Worm (Caenorhabditis elegans) whole organism, L2 larva: ENCODE measurements around the gene scl-3.

Experiments used
- F13H6.1 ChIP-seq: sonication (generic microtip); optimal IDR thresholded peaks from 2 replicates; lab custom pipeline; 2016; ENCODE audit warnings: missing genetic modification characterization, missing compliant biosample characterization
- R02D3.7 ChIP-seq: fragments of 150-350 bp; optimal IDR thresholded peaks from 2 replicates; lab custom pipeline; 2014; ENCODE audit warnings: missing biosample characterization, missing genetic modification characterization
- Y55F3AM.14 ChIP-seq: fragments of 200-800 bp; sonication (Bioruptor generic); optimal IDR thresholded peaks from 2 replicates; lab custom pipeline; 2018; ENCODE audit warnings: mild to moderate bottlenecking, missing genetic modification characterization, missing compliant biosample characterization
- ZK546.5 ChIP-seq: sonication (generic microtip); optimal IDR thresholded peaks from 2 replicates; lab custom pipeline; 2017; ENCODE audit warnings: missing biosample characterization, missing genetic modification characterization
- aly-2 ChIP-seq: fragments of 150-350 bp; optimal IDR thresholded peaks from 2 replicates; lab custom pipeline; 2014; ENCODE audit warnings: missing biosample characterization, missing genetic modification characterization
- blmp-1 ChIP-seq: sonication (generic microtip); optimal IDR thresholded peaks from 2 replicates; lab custom pipeline; 2017; ENCODE audit warnings: missing genetic modification characterization, mild to moderate bottlenecking, missing compliant biosample characterization, antibody characterized with exemption, moderate library complexity; ENCODE audit not compliant: insufficient read depth
- ceh-16 ChIP-seq: fragments of 150-350 bp; optimal IDR thresholded peaks from 2 replicates; lab custom pipeline; 2014; ENCODE audit warnings: missing biosample characterization, missing genetic modification characterization
- ceh-82 ChIP-seq: fragments of 150-350 bp; optimal IDR thresholded peaks from 2 replicates; lab custom pipeline; 2014; ENCODE audit warnings: missing biosample characterization, missing genetic modification characterization
- crh-2 ChIP-seq: sonication (generic microtip); optimal IDR thresholded peaks from 2 replicates; lab custom pipeline; 2017; ENCODE audit warnings: missing biosample characterization, missing genetic modification characterization
- dmd-4 ChIP-seq: sonication (generic microtip); optimal IDR thresholded peaks from 2 replicates; lab custom pipeline; 2017; ENCODE audit warnings: missing biosample characterization, missing genetic modification characterization
- elt-1 ChIP-seq: fragments of 150-350 bp; optimal IDR thresholded peaks from 2 replicates; lab custom pipeline; 2014; ENCODE audit warnings: missing biosample characterization, missing genetic modification characterization
- fos-1 ChIP-seq: fragments of 150-350 bp; optimal IDR thresholded peaks from 2 replicates; lab custom pipeline; 2014; ENCODE audit warnings: missing biosample characterization, missing genetic modification characterization
- gmeb-1 ChIP-seq: fragments of 150-350 bp; optimal IDR thresholded peaks from 2 replicates; lab custom pipeline; 2014; ENCODE audit warnings: missing biosample characterization, missing genetic modification characterization
- lin-11 ChIP-seq: fragments of 150-350 bp; sonication (generic microtip); optimal IDR thresholded peaks from 2 replicates; lab custom pipeline; 2014; ENCODE audit warnings: missing biosample characterization, missing genetic modification characterization, inconsistent platforms, mixed read lengths
- lin-13 ChIP-seq: fragments of 150-350 bp; optimal IDR thresholded peaks from 2 replicates; lab custom pipeline; 2014; ENCODE audit warnings: missing biosample characterization, missing genetic modification reagents, missing genetic modification characterization
- lin-39 ChIP-seq: fragments of 150-350 bp; optimal IDR thresholded peaks from 2 replicates; lab custom pipeline; 2014; ENCODE audit warnings: missing biosample characterization, missing genetic modification reagents, missing genetic modification characterization
- lsy-2 ChIP-seq, 2 experiments: fragments of 150-350 bp in 1 of 2; sonication (generic microtip) in 1 of 2; optimal IDR thresholded peaks; 2 replicates each; lab custom pipeline; 2014 to 2017; ENCODE audit warnings: missing biosample characterization in 2 of 2, missing genetic modification characterization in 2 of 2
- mab-5 ChIP-seq: fragments of 150-350 bp; optimal IDR thresholded peaks from 2 replicates; lab custom pipeline; 2014; ENCODE audit warnings: missing biosample characterization, missing genetic modification characterization
- mbf-1 ChIP-seq: sonication (generic microtip); optimal IDR thresholded peaks from 2 replicates; lab custom pipeline; 2017; ENCODE audit warnings: missing biosample characterization, missing genetic modification characterization
- nhr-11 ChIP-seq: fragments of 150-350 bp; optimal IDR thresholded peaks from 2 replicates; lab custom pipeline; 2014; ENCODE audit warnings: missing biosample characterization, missing genetic modification characterization
- nhr-12 ChIP-seq: fragments of 150-350 bp; optimal IDR thresholded peaks from 2 replicates; lab custom pipeline; 2014; ENCODE audit warnings: missing biosample characterization, missing genetic modification characterization
- nhr-129 ChIP-seq: fragments of 150-350 bp; optimal IDR thresholded peaks from 2 replicates; lab custom pipeline; 2014; ENCODE audit warnings: missing biosample characterization, missing genetic modification characterization
- nhr-21 ChIP-seq: fragments of 150-350 bp; optimal IDR thresholded peaks from 2 replicates; lab custom pipeline; 2014; ENCODE audit warnings: missing biosample characterization, missing genetic modification characterization
- nhr-23 ChIP-seq: fragments of 150-350 bp; optimal IDR thresholded peaks from 2 replicates; lab custom pipeline; 2014; ENCODE audit warnings: missing biosample characterization, missing genetic modification reagents, missing genetic modification characterization
- nhr-237 ChIP-seq: fragments of 150-350 bp; optimal IDR thresholded peaks from 2 replicates; lab custom pipeline; 2014; ENCODE audit warnings: missing biosample characterization, missing genetic modification characterization
- nhr-25 ChIP-seq: fragments of 150-350 bp; sonication (generic microtip); optimal IDR thresholded peaks from 3 replicates; lab custom pipeline; 2014; ENCODE audit warnings: missing biosample characterization, missing genetic modification characterization
- nhr-77 ChIP-seq: fragments of 150-350 bp; optimal IDR thresholded peaks from 2 replicates; lab custom pipeline; 2014; ENCODE audit warnings: missing biosample characterization, missing genetic modification characterization
- peb-1 ChIP-seq: fragments of 150-350 bp; optimal IDR thresholded peaks from 2 replicates; lab custom pipeline; 2014; ENCODE audit warnings: missing biosample characterization, missing genetic modification characterization
- sem-4 ChIP-seq: fragments of 150-350 bp; optimal IDR thresholded peaks from 2 replicates; lab custom pipeline; 2014; ENCODE audit warnings: missing biosample characterization, missing genetic modification reagents, missing genetic modification characterization
- sma-3 ChIP-seq: sonication (generic microtip); optimal IDR thresholded peaks from 2 replicates; lab custom pipeline; 2016; ENCODE audit warnings: missing genetic modification reagents, missing genetic modification characterization, missing compliant biosample characterization
- sma-9 ChIP-seq, 2 experiments: fragments of 150-350 bp in 1 of 2; sonication (generic microtip) in 1 of 2; optimal IDR thresholded peaks; 2 replicates each; lab custom pipeline; 2014 to 2016; ENCODE audit warnings: missing genetic modification characterization in 2 of 2, mild to moderate bottlenecking in 1 of 2, missing biosample characterization in 1 of 2, missing compliant biosample characterization in 1 of 2, missing genetic modification reagents in 1 of 2, moderate library complexity in 1 of 2
- unc-55 ChIP-seq: fragments of 150-350 bp; sonication (generic microtip); optimal IDR thresholded peaks from 3 replicates; lab custom pipeline; 2014; ENCODE audit warnings: missing biosample characterization, missing genetic modification reagents, missing genetic modification characterization
- zag-1 ChIP-seq: fragments of 150-350 bp; optimal IDR thresholded peaks from 2 replicates; lab custom pipeline; 2014; ENCODE audit warnings: missing biosample characterization, missing genetic modification characterization
- ztf-1 ChIP-seq: fragments of 200-800 bp; sonication (Bioruptor generic); conservative IDR thresholded peaks from 2 replicates; pipeline ENCODE4 v1.3.6; 2022; ENCODE audit warnings: missing genetic modification characterization, missing compliant biosample characterization

scl-3 gene

ce11 chrIV:13042091-13042490 lies 17.3 kb upstream of the scl-3 start, which contains the start of gene amt-2:
TSS of gene amt-2 (plus strand) at chrIV:13042391.
- TF ChIP-seq ceh-16 (no peak), lin-39 (tag; lab: Kevin White, UChicago) (no peak), lin-11 (tag; lab: Kevin White, UChicago) (no peak), peb-1 (no peak), unc-55 (no peak), nhr-23 (no peak), nhr-129 (tag; lab: Kevin White, UChicago) (no peak), nhr-12 (tag; lab: Kevin White, UChicago) (no peak), zag-1 (tag; lab: Kevin White, UChicago) (no peak), F13H6.1 (tag; lab: Kevin White, UChicago) (no peak), sma-3 (GFP tag; lab: Kevin White, UChicago) (no peak), aly-2 (tag; lab: Kevin White, UChicago) (no peak), blmp-1 (no peak), nhr-21 (no peak)

DNA sequence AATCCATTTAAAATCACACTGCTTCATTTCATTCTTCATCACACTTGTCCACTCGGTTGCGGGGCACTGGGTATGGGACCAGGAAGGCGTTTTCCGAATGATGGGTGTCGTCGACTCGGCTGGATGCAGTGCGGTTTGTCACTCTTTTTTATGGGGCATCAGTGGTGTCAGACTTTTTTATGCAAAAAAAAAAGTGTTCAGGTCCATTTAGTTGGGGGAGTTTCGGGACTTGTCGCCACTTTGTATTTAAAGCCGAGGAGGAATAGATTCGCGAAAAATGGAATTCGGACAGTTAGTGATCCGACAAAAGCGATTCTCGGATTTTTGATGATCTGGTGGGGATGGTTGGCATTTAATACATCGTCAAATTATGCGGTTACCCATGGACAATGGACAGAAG lies 14.4 kb upstream of the scl-3 start:
- TF ChIP-seq elt-1 (tag; lab: Kevin White, UChicago), result no peak
- TF ChIP-seq nhr-21, result no peak
- TF ChIP-seq, all 48 proteins: peak for 0

ce11 chrIV:13046848-13047247 lies 12.5 kb upstream of the scl-3 start, which contains the start of gene scl-9:
TSS of gene scl-9 (plus strand) at chrIV:13047148.
- TF ChIP-seq ztf-1 (GFP tag; lab: Robert Waterston, UW), result no peak

DNA sequence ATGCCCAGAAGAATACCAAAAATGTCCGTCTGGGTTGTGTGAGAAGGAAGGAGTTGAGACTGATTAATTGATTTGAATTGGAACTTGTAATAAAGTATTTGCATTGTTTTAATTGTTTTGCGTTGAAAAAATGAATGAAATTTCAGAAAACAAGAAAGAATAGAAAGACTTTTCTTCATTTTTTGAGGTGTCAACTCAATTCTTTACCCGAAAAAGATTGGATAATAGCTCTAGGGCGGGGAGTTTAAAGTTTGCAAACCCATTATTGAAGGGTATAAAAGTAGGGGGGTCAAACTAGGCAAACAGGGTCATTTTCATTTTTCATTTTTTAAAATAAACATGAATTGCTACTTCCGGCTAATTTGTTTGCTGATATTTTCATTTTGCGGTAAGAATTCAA lies 11.2 kb upstream of the scl-3 start, which contains the start of gene scl-10:
Gene scl-10 (plus strand): TSS at position 301 of the 400 bp plus-strand sequence.
- no peak for TF ChIP-seq F13H6.1 (tag; lab: Kevin White, UChicago)
- no peak for TF ChIP-seq sem-4
- TF ChIP-seq mab-5 (tag; lab: Kevin White, UChicago), result no peak
- no peak for TF ChIP-seq crh-2 (tag; lab: Kevin White, UChicago)
- no peak for TF ChIP-seq nhr-11
- no peak for TF ChIP-seq nhr-12 (tag; lab: Kevin White, UChicago)
- TF ChIP-seq ztf-1 (GFP tag; lab: Robert Waterston, UW), result no peak
- no peak for TF ChIP-seq ceh-16
- no peak for TF ChIP-seq nhr-25 (tag; lab: Kevin White, UChicago)
- TF ChIP-seq nhr-237 (tag; lab: Kevin White, UChicago), result no peak
- TF ChIP-seq fos-1 (tag; lab: Kevin White, UChicago), result no peak
- no peak for TF ChIP-seq lin-13 (GFP tag; lab: Kevin White, UChicago)
- no peak for TF ChIP-seq lin-11 (tag; lab: Kevin White, UChicago)
- no peak for TF ChIP-seq sma-9 (GFP tag; optimal IDR thresholded peaks at IDR 0.05; lab: Kevin White, UChicago)
- no peak for TF ChIP-seq sma-9 (tag; optimal IDR thresholded peaks at IDR 0.05; lab: Kevin White, UChicago)
- no peak for TF ChIP-seq lsy-2 (tag; optimal IDR thresholded peaks at IDR 0.05; lab: Kevin White, UChicago)
- no peak for TF ChIP-seq nhr-21
- no peak for TF ChIP-seq blmp-1

DNA sequence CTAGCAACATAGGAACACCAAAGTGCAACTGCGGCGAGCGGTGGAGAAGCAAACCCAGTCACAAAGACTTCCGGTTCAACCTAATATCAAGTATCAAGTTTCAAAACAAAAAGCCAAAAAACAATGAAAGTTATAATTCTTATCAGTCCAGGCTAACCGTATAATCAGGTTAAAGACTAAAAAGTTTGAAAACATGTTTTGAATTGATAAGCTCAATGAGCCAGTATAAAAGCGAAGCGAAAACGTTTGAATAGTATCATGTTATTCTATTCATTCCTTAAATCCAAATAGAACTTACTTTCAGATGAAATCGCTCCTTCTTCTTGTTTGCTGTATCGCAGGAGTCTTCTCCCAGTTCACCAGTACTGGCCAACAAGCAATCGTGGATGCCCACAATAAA lies 8.3 kb upstream of the scl-3 start, which contains the start of gene scl-11:
Gene scl-11 (plus strand): TSS at position 301 of the 400 bp plus-strand sequence.
- TF ChIP-seq gmeb-1 (tag; lab: Kevin White, UChicago), result no peak
- TF ChIP-seq ZK546.5 (tag; lab: Kevin White, UChicago), result no peak
- TF ChIP-seq lin-13 (GFP tag; lab: Kevin White, UChicago), result no peak
- TF ChIP-seq peb-1, result no peak
- no peak for TF ChIP-seq blmp-1
- TF ChIP-seq ceh-82 (tag; lab: Kevin White, UChicago), result no peak
- no peak for TF ChIP-seq nhr-11
- no peak for TF ChIP-seq fos-1 (tag; lab: Kevin White, UChicago)
- no peak for TF ChIP-seq elt-1 (tag; lab: Kevin White, UChicago)
- TF ChIP-seq Y55F3AM.14, result no peak
- no peak for TF ChIP-seq nhr-25 (tag; lab: Kevin White, UChicago)
- TF ChIP-seq ztf-1 (GFP tag; lab: Robert Waterston, UW), result no peak
- TF ChIP-seq dmd-4 (tag; lab: Kevin White, UChicago), result no peak

DNA sequence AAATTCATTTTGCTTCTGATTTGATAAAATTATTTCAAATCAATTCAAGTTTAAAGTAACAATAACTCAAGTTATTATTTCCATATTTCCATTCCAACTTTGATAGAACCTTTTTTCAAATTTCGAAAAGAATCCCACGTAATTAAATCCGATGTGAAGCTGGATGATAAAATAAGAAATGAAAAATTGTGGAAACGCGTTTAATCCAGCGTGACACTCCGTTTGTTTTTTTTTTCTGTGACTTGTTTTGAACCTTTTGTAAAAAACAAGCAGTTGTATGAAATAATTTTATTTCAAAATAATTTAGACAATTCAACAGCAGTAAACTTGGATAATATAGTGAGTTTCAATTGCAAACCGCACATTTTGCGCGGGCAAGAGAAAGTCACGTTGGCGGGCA lies 6.8 kb upstream of the scl-3 start, which contains the start of gene F49E11.7:
Gene F49E11.7 (plus strand): TSS at position 301 of the 400 bp plus-strand sequence.
- TF ChIP-seq aly-2 (tag; lab: Kevin White, UChicago) (no peak), ztf-1 (GFP tag; lab: Robert Waterston, UW) (no peak), mbf-1 (tag; lab: Kevin White, UChicago) (no peak), R02D3.7 (no peak), nhr-21 (no peak), nhr-77 (no peak)
